Fruit fly (Drosophila melanogaster) whole organism, embryonic: Measurements from ENCODE around the gene Idh3a.

ENCODE experiments used
- Ada2b ChIP-seq: fragments of 200-800 bp; sonication (Bioruptor generic); IDR thresholded peaks from 2 replicates; pipeline ENCODE4 v1.3.6; 2022; ENCODE audit warnings: missing biosample characterization, missing genetic modification characterization
- Aef1 ChIP-seq: fragments of 200-800 bp; sonication (Bioruptor generic); IDR thresholded peaks from 3 replicates; pipeline ENCODE4 v1.3.6; 2022; ENCODE audit warnings: missing biosample characterization, missing genetic modification characterization
- B-H2 ChIP-seq: fragments of 200-800 bp; sonication (Bioruptor generic); optimal IDR thresholded peaks from 2 replicates; lab custom pipeline; 2018; ENCODE audit warnings: missing biosample characterization, mild to moderate bottlenecking, missing genetic modification characterization
- CG10267 ChIP-seq: fragments of 200-800 bp; sonication (Bioruptor generic); optimal IDR thresholded peaks from 2 replicates; lab custom pipeline; 2018; ENCODE audit warnings: missing biosample characterization, mild to moderate bottlenecking, missing genetic modification characterization, moderate library complexity
- CG10565 ChIP-seq: fragments of 200-800 bp; sonication (Bioruptor generic); optimal IDR thresholded peaks from 3 replicates; lab custom pipeline; 2016; ENCODE audit warnings: missing biosample characterization, mild to moderate bottlenecking, missing genetic modification characterization
- CG12659 ChIP-seq: fragments of 200-800 bp; sonication (Bioruptor generic); optimal IDR thresholded peaks from 3 replicates; lab custom pipeline; 2017; ENCODE audit warnings: mild to moderate bottlenecking, missing biosample characterization, missing genetic modification reagents, missing genetic modification characterization
- CG1832 ChIP-seq: fragments of 200-800 bp; sonication (Bioruptor generic); optimal IDR thresholded peaks from 2 replicates; lab custom pipeline; 2017; ENCODE audit warnings: missing biosample characterization, mild to moderate bottlenecking, missing genetic modification characterization, inconsistent platforms
- CG32532 ChIP-seq: fragments of 200-800 bp; sonication (Bioruptor generic); IDR thresholded peaks from 2 replicates; pipeline ENCODE4 v1.3.6; 2022; ENCODE audit warnings: missing biosample characterization, missing genetic modification characterization
- CG32767 ChIP-seq: fragments of 200-800 bp; sonication (Bioruptor generic); IDR thresholded peaks from 2 replicates; pipeline ENCODE4 v1.3.6; 2022; ENCODE audit warnings: missing biosample characterization, missing genetic modification characterization
- CG34224 ChIP-seq: fragments of 200-800 bp; sonication (Bioruptor generic); IDR thresholded peaks from 3 replicates; pipeline ENCODE4 v1.3.6; 2022; ENCODE audit warnings: missing biosample characterization, missing genetic modification characterization; ENCODE audit not compliant: partially characterized antibody
- CG4404 ChIP-seq: fragments of 200-800 bp; sonication (Bioruptor generic); IDR thresholded peaks from 2 replicates; pipeline ENCODE4 v1.3.6; 2022; ENCODE audit warnings: missing biosample characterization, missing genetic modification characterization
- CG7745 ChIP-seq: fragments of 200-800 bp; sonication (Bioruptor generic); optimal IDR thresholded peaks from 2 replicates; lab custom pipeline; 2018; ENCODE audit warnings: missing biosample characterization, mild to moderate bottlenecking, missing genetic modification characterization, moderate library complexity
- CG7987 ChIP-seq: fragments of 200-800 bp; sonication (Bioruptor generic); optimal IDR thresholded peaks from 2 replicates; lab custom pipeline; 2018; ENCODE audit warnings: missing biosample characterization, mild to moderate bottlenecking, missing genetic modification characterization, moderate library complexity
- CG9727 ChIP-seq: fragments of 200-800 bp; sonication (Bioruptor generic); optimal IDR thresholded peaks from 3 replicates; lab custom pipeline; 2017; ENCODE audit warnings: missing biosample characterization, mild to moderate bottlenecking, missing genetic modification characterization
- CG9797 ChIP-seq: fragments of 200-800 bp; sonication (Bioruptor generic); optimal IDR thresholded peaks from 3 replicates; lab custom pipeline; 2018; ENCODE audit warnings: missing biosample characterization, mild to moderate bottlenecking, missing genetic modification characterization
- Dad ChIP-seq: fragments of 200-800 bp; sonication (Bioruptor generic); optimal IDR thresholded peaks from 3 replicates; lab custom pipeline; 2016; ENCODE audit warnings: missing biosample characterization, missing genetic modification characterization
- Deaf1 ChIP-seq: fragments of 200-800 bp; optimal IDR thresholded peaks from 3 replicates; lab custom pipeline; 2019; ENCODE audit warnings: missing biosample characterization, mild to moderate bottlenecking, missing genetic modification characterization, moderate library complexity
- Dfd ChIP-seq, 2 experiments: fragments of >200 bp; optimal IDR thresholded peaks; 2 replicates each; lab custom pipeline; 2017; ENCODE audit warnings: missing biosample characterization in 2 of 2, missing genetic modification characterization in 2 of 2
- Doc3 ChIP-seq: fragments of 200-800 bp; sonication (Bioruptor generic); IDR thresholded peaks from 3 replicates; pipeline ENCODE4 v1.3.6; 2022; ENCODE audit warnings: missing biosample characterization, missing genetic modification characterization; ENCODE audit not compliant: partially characterized antibody
- Drgx ChIP-seq: fragments of 200-800 bp; sonication (Bioruptor generic); IDR thresholded peaks from 2 replicates; pipeline ENCODE4 v1.3.6; 2022; ENCODE audit warnings: missing biosample characterization, missing genetic modification characterization
- Ets97D ChIP-seq: fragments of 200-800 bp; sonication (Bioruptor generic); optimal IDR thresholded peaks from 3 replicates; lab custom pipeline; 2016; ENCODE audit warnings: missing biosample characterization, missing genetic modification characterization
- Lim3 ChIP-seq: fragments of 200-800 bp; sonication (Bioruptor generic); IDR thresholded peaks from 2 replicates; pipeline ENCODE4 v1.3.6; 2022; ENCODE audit warnings: missing biosample characterization, missing genetic modification characterization
- Mes4 ChIP-seq: fragments of 200-800 bp; sonication (Bioruptor generic); optimal IDR thresholded peaks from 2 replicates; lab custom pipeline; 2016; ENCODE audit warnings: missing biosample characterization, missing genetic modification characterization
- NFAT ChIP-seq: fragments of 200-800 bp; sonication (Bioruptor generic); IDR thresholded peaks from 2 replicates; pipeline ENCODE4 v1.3.6; 2022; ENCODE audit warnings: missing biosample characterization, missing genetic modification characterization
- Pdp1 ChIP-seq, 2 experiments: fragments of 200-800 bp; sonication (Bioruptor generic); optimal IDR thresholded peaks; 3 replicates each; lab custom pipeline; 2016; ENCODE audit warnings: missing biosample characterization in 2 of 2, missing genetic modification characterization in 2 of 2, mild to moderate bottlenecking in 1 of 2, moderate library complexity in 1 of 2
- Rfx ChIP-seq: fragments of 200-800 bp; sonication (Bioruptor generic); IDR thresholded peaks from 2 replicates; pipeline ENCODE4 v1.3.6; 2022; ENCODE audit warnings: missing biosample characterization, missing genetic modification characterization
- Scr ChIP-seq: fragments of 200-800 bp; sonication (Bioruptor generic); IDR thresholded peaks from 2 replicates; pipeline ENCODE4 v1.3.6; 2022; ENCODE audit warnings: missing biosample characterization, missing genetic modification characterization; ENCODE audit not compliant: partially characterized antibody
- Six4 ChIP-seq: fragments of 200-800 bp; sonication (Bioruptor generic); optimal IDR thresholded peaks from 2 replicates; lab custom pipeline; 2016; ENCODE audit warnings: missing biosample characterization, missing genetic modification characterization
- Sry-δ ChIP-seq: fragments of 200-800 bp; sonication (Bioruptor generic); optimal IDR thresholded peaks from 2 replicates; lab custom pipeline; 2016; ENCODE audit warnings: missing biosample characterization, missing genetic modification characterization
- Tbp ChIP-seq: fragments of >200 bp; optimal IDR thresholded peaks from 2 replicates; lab custom pipeline; 2018; ENCODE audit warnings: missing biosample characterization, missing genetic modification characterization
- bbx ChIP-seq: fragments of 200-800 bp; sonication (Bioruptor generic); IDR thresholded peaks from 2 replicates; pipeline ENCODE4 v1.3.6; 2022; ENCODE audit warnings: missing biosample characterization, missing genetic modification characterization; ENCODE audit not compliant: partially characterized antibody
- bowl ChIP-seq: fragments of 200-800 bp; sonication (Bioruptor generic); IDR thresholded peaks from 2 replicates; pipeline ENCODE4 v1.3.6; 2022; ENCODE audit warnings: missing biosample characterization, missing genetic modification characterization
- cg ChIP-seq: fragments of 200-800 bp; sonication (Bioruptor generic); optimal IDR thresholded peaks from 3 replicates; lab custom pipeline; 2019; ENCODE audit warnings: missing biosample characterization, mild to moderate bottlenecking, missing genetic modification characterization, moderate library complexity
- chn ChIP-seq: fragments of 200-800 bp; sonication (Bioruptor generic); optimal IDR thresholded peaks from 2 replicates; lab custom pipeline; 2016; ENCODE audit warnings: missing biosample characterization, missing genetic modification characterization
- gfzf ChIP-seq: fragments of 200-800 bp; sonication (Bioruptor generic); optimal IDR thresholded peaks from 2 replicates; lab custom pipeline; 2016; ENCODE audit warnings: missing biosample characterization, mild to moderate bottlenecking, missing genetic modification characterization, moderate library complexity
- grn ChIP-seq: fragments of 200-800 bp; sonication (Bioruptor generic); optimal IDR thresholded peaks from 3 replicates; lab custom pipeline; 2017; ENCODE audit warnings: missing biosample characterization, missing genetic modification characterization
- lab ChIP-seq: fragments of 200-800 bp; sonication (Bioruptor generic); optimal IDR thresholded peaks from 3 replicates; lab custom pipeline; 2017; ENCODE audit warnings: missing biosample characterization, missing genetic modification characterization, mild to moderate bottlenecking, moderate library complexity, missing genetic modification reagents
- lov ChIP-seq, 2 experiments: fragments of 200-800 bp in 1 of 2; fragments of >200 bp in 1 of 2; sonication (Bioruptor generic) in 1 of 2; IDR thresholded peaks in 1 of 2; optimal IDR thresholded peaks in 1 of 2; 2 replicates in 1 of 2; 3 replicates in 1 of 2; pipeline versions ENCODE4 v1.3.6 to Lab custom; 2017 to 2022; ENCODE audit warnings: missing biosample characterization in 1 of 2, missing genetic modification characterization in 1 of 2
- mam ChIP-seq: fragments of 200-800 bp; sonication (Bioruptor generic); optimal IDR thresholded peaks from 3 replicates; lab custom pipeline; 2016; ENCODE audit warnings: missing biosample characterization, missing genetic modification characterization
- nau ChIP-seq: fragments of 200-800 bp; sonication (Bioruptor generic); optimal IDR thresholded peaks from 3 replicates; lab custom pipeline; 2017; ENCODE audit warnings: missing biosample characterization, mild to moderate bottlenecking, missing genetic modification characterization, missing genetic modification reagents
- pfk ChIP-seq: fragments of 200-800 bp; sonication (Bioruptor generic); optimal IDR thresholded peaks from 2 replicates; lab custom pipeline; 2018; ENCODE audit warnings: missing biosample characterization, mild to moderate bottlenecking, missing genetic modification characterization, moderate library complexity
- psq ChIP-seq: fragments of 200-800 bp; sonication (Bioruptor generic); optimal IDR thresholded peaks from 2 replicates; lab custom pipeline; 2017; ENCODE audit warnings: missing biosample characterization, missing genetic modification characterization
- pzg ChIP-seq: fragments of 200-800 bp; sonication (Bioruptor generic); optimal IDR thresholded peaks from 3 replicates; lab custom pipeline; 2018; ENCODE audit warnings: missing biosample characterization, mild to moderate bottlenecking, missing genetic modification characterization, moderate library complexity
- row ChIP-seq: fragments of 200-800 bp; sonication (Bioruptor generic); IDR thresholded peaks from 3 replicates; pipeline ENCODE4 v1.3.6; 2022; ENCODE audit warnings: missing biosample characterization, missing genetic modification characterization
- sisA ChIP-seq: fragments of 200-800 bp; sonication (Bioruptor generic); IDR thresholded peaks from 2 replicates; pipeline ENCODE4 v1.3.6; 2022; ENCODE audit warnings: missing biosample characterization, missing genetic modification characterization
- sna ChIP-seq: fragments of 200-800 bp; sonication (Bioruptor generic); IDR thresholded peaks from 2 replicates; pipeline ENCODE4 v1.3.6; 2022; ENCODE audit warnings: missing biosample characterization, missing genetic modification characterization; ENCODE audit not compliant: partially characterized antibody
- stwl ChIP-seq: fragments of 200-800 bp; sonication (Bioruptor generic); optimal IDR thresholded peaks from 3 replicates; lab custom pipeline; 2018; ENCODE audit warnings: missing biosample characterization, mild to moderate bottlenecking, missing genetic modification characterization, moderate library complexity
- zen2 ChIP-seq: fragments of 200-800 bp; sonication (Bioruptor generic); IDR thresholded peaks from 3 replicates; pipeline ENCODE4 v1.3.6; 2022; ENCODE audit warnings: missing biosample characterization, missing genetic modification characterization; ENCODE audit not compliant: partially characterized antibody
- zf30C ChIP-seq: fragments of 200-800 bp; sonication (Bioruptor generic); optimal IDR thresholded peaks from 3 replicates; lab custom pipeline; 2018; ENCODE audit warnings: missing biosample characterization, mild to moderate bottlenecking, missing genetic modification characterization

The Idh3a gene

dm6 chrX:19496808-19497259 is 24.8 kb downstream of the Idh3a start (continued):
- TF ChIP-seq CG4404 (GFP tag; lab: Robert Waterston, UW) (no peak), Tbp (GFP tag; lab: Kevin White, UChicago) (no peak), Mes4 (GFP tag; lab: Kevin White, UChicago) (no peak), bowl (no peak), sisA (no peak), Six4 (no peak), CG9797 (GFP tag; lab: Kevin White, UChicago) (peak; percentile 28), Lim3 (GFP tag; lab: Robert Waterston, UW) (no peak), zf30C (GFP tag; lab: Kevin White, UChicago) (peak; percentile 75), zen2 (GFP tag; lab: Robert Waterston, UW) (peak; percentile 58; the same call in 1 of the 3 replicates), B-H2 (GFP tag; lab: Kevin White, UChicago) (peak; percentile 12), lov (optimal IDR thresholded peaks at IDR 0.05; lab: Kevin White, UChicago) (no peak), lov (GFP tag; IDR thresholded peaks at IDR 0.05; lab: Robert Waterston, UW) (0 out of 3 replicates have a peak, but pooled peaks have one; percentile 34), bbx (GFP tag; lab: Robert Waterston, UW) (peak; percentile 87), pzg (peak; percentile 80), CG10565 (no peak), Aef1 (peak; percentile 82), NFAT (GFP tag; lab: Robert Waterston, UW) (peak; percentile 56), CG9727 (GFP tag; lab: Kevin White, UChicago) (no peak), CG10267 (peak; percentile 53), CG7745 (tag; lab: Kevin White, UChicago) (no peak), Ets97D (GFP tag; lab: Kevin White, UChicago) (peak; percentile 71), CG32532 (GFP tag; lab: Robert Waterston, UW) (peak; percentile 68), Deaf1 (tag; lab: Kevin White, UChicago) (peak; percentile 47), gfzf (GFP tag; lab: Kevin White, UChicago) (peak; percentile 67), nau (GFP tag; lab: Kevin White, UChicago) (no peak), Drgx (GFP tag; lab: Robert Waterston, UW) (peak; percentile 10; the same call in 1 of the 2 replicates), CG1832 (GFP tag; lab: Kevin White, UChicago) (peak; percentile 37), psq (GFP tag; lab: Kevin White, UChicago) (peak; percentile 80), row (GFP tag; lab: Robert Waterston, UW) (peak; percentile 50; the same call in 2 of the 3 replicates), stwl (tag; lab: Kevin White, UChicago) (peak; percentile 44), pfk (GFP tag; lab: Kevin White, UChicago) (peak; percentile 60), mam (peak; percentile 15), CG34224 (GFP tag; lab: Robert Waterston, UW) (peak; percentile 76), chn (GFP tag; lab: Kevin White, UChicago) (peak; percentile 19), Ada2b (GFP tag; lab: Robert Waterston, UW) (no peak), lab (GFP tag; lab: Kevin White, UChicago) (peak; percentile 40), Dad (GFP tag; lab: Kevin White, UChicago) (peak; percentile 12), CG32767 (peak; percentile 27; the same call in 1 of the 2 replicates), grn (GFP tag; lab: Kevin White, UChicago) (peak; percentile 20), sna (peak; percentile 72), Sry-δ (peak; percentile 69), Rfx (GFP tag; lab: Robert Waterston, UW) (peak; percentile 46; the same call in 1 of the 2 replicates), Doc3 (GFP tag; lab: Robert Waterston, UW) (peak; percentile 62; the same call in 2 of the 3 replicates), Scr (GFP tag; lab: Robert Waterston, UW) (peak; percentile 71), Dfd (GFP tag; optimal IDR thresholded peaks at IDR 0.05; lab: Kevin White, UChicago) (no peak), CG7987 (GFP tag; lab: Kevin White, UChicago) (peak; percentile 21), cg (GFP tag; lab: Kevin White, UChicago) (peak; percentile 94), CG12659 (GFP tag; lab: Kevin White, UChicago) (peak; percentile 60), Pdp1 (GFP tag; optimal IDR thresholded peaks at IDR 0.05; lab: Kevin White, UChicago) (peak in 1 of 2 experiments; percentile 69)
